Worm (Caenorhabditis elegans) whole organism, L1 larva: ENCODE measurements around the gene scl-2.

Source experiments
- C04F5.9 ChIP-seq: sonication (generic microtip); optimal IDR thresholded peaks from 2 replicates; lab custom pipeline; 2016; ENCODE audit warnings: missing genetic modification characterization, missing compliant biosample characterization
- C16A3.4 ChIP-seq: fragments of 150-350 bp; optimal IDR thresholded peaks from 2 replicates; lab custom pipeline; 2014; ENCODE audit warnings: missing biosample characterization, missing genetic modification characterization
- C34B4.2 ChIP-seq: sonication (generic microtip); optimal IDR thresholded peaks from 2 replicates; lab custom pipeline; 2017; ENCODE audit warnings: mild to moderate bottlenecking, missing genetic modification characterization, missing compliant biosample characterization
- F16B12.6 ChIP-seq: fragments of 150-350 bp; optimal IDR thresholded peaks from 2 replicates; lab custom pipeline; 2014; ENCODE audit warnings: missing biosample characterization, missing genetic modification characterization
- Y116A8C.19 ChIP-seq: sonication (generic microtip); optimal IDR thresholded peaks from 2 replicates; lab custom pipeline; 2016; ENCODE audit warnings: missing compliant biosample characterization, missing genetic modification characterization, borderline replicate concordance
- aha-1 ChIP-seq: fragments of 150-350 bp; optimal IDR thresholded peaks from 2 replicates; lab custom pipeline; 2014; ENCODE audit warnings: missing biosample characterization, missing genetic modification characterization
- aly-2 ChIP-seq: fragments of 150-350 bp; optimal IDR thresholded peaks from 2 replicates; lab custom pipeline; 2014; ENCODE audit warnings: missing biosample characterization, missing genetic modification characterization
- ama-1 ChIP-seq: fragments of 150-350 bp; optimal IDR thresholded peaks from 2 replicates; lab custom pipeline; 2014
- ceh-63 ChIP-seq: fragments of 200-800 bp; sonication (Bioruptor generic); optimal IDR thresholded peaks from 2 replicates; lab custom pipeline; 2018; ENCODE audit warnings: mild to moderate bottlenecking, missing genetic modification characterization, missing compliant biosample characterization
- ceh-88 ChIP-seq: fragments of 200-800 bp; sonication (Bioruptor generic); IDR thresholded peaks from 2 replicates; pipeline ENCODE4 v1.3.6; 2022; ENCODE audit warnings: missing genetic modification characterization, missing compliant biosample characterization
- ceh-90 ChIP-seq: sonication (generic microtip); optimal IDR thresholded peaks from 2 replicates; lab custom pipeline; 2016; ENCODE audit warnings: missing genetic modification characterization, missing compliant biosample characterization
- dpl-1 ChIP-seq, 3 experiments: fragments of 150-350 bp in 2 of 3; sonication (generic microtip) in 1 of 3; optimal IDR thresholded peaks; 2 replicates each; lab custom pipeline; 2014 to 2017; ENCODE audit warnings: missing biosample characterization in 3 of 3, missing genetic modification characterization in 3 of 3, missing genetic modification reagents in 3 of 3
- dsc-1 ChIP-seq: sonication (generic microtip); optimal IDR thresholded peaks from 2 replicates; lab custom pipeline; 2016; ENCODE audit warnings: mild to moderate bottlenecking, missing genetic modification characterization, missing compliant biosample characterization
- egl-13 ChIP-seq: sonication (generic microtip); optimal IDR thresholded peaks from 2 replicates; lab custom pipeline; 2016; ENCODE audit warnings: missing genotype, missing genetic modification reagents, missing genetic modification characterization, missing compliant biosample characterization
- elt-2 ChIP-seq: sonication (generic microtip); optimal IDR thresholded peaks from 2 replicates; lab custom pipeline; 2016; ENCODE audit warnings: missing genetic modification characterization, mild to moderate bottlenecking, inconsistent platforms, missing compliant biosample characterization, missing genetic modification reagents
- elt-3 ChIP-seq, 6 experiments: fragments of 150-350 bp in 1 of 6; sonication (generic microtip); optimal IDR thresholded peaks; 2 replicates each; lab custom pipeline; 2017 to 2018; ENCODE audit warnings: missing biosample characterization in 6 of 6, missing genetic modification characterization in 6 of 6, inconsistent platforms in 1 of 6
- ets-5 ChIP-seq: fragments of 200-800 bp; sonication (Bioruptor generic); IDR thresholded peaks from 2 replicates; pipeline ENCODE4 v1.3.6; 2022; ENCODE audit warnings: missing genetic modification characterization, missing compliant biosample characterization
- fkh-4 ChIP-seq: sonication (generic microtip); optimal IDR thresholded peaks from 2 replicates; lab custom pipeline; 2016; ENCODE audit warnings: missing compliant biosample characterization, missing genetic modification characterization, borderline replicate concordance
- grh-1 ChIP-seq: fragments of 200-800 bp; sonication (Bioruptor generic); IDR thresholded peaks from 2 replicates; pipeline ENCODE4 v1.3.6; 2022; ENCODE audit warnings: missing genetic modification reagents, missing genetic modification characterization, missing compliant biosample characterization
- hlh-17 ChIP-seq: fragments of 200-800 bp; sonication (Bioruptor generic); optimal IDR thresholded peaks from 2 replicates; lab custom pipeline; 2018; ENCODE audit warnings: missing genetic modification characterization, mild to moderate bottlenecking, missing compliant biosample characterization, moderate library complexity, borderline replicate concordance
- hlh-4 ChIP-seq: sonication (generic microtip); optimal IDR thresholded peaks from 2 replicates; lab custom pipeline; 2016; ENCODE audit warnings: mild to moderate bottlenecking, missing genetic modification characterization, missing compliant biosample characterization
- hpl-2 ChIP-seq: fragments of 150-350 bp; optimal IDR thresholded peaks from 2 replicates; lab custom pipeline; 2014; ENCODE audit warnings: missing biosample characterization, missing genetic modification reagents, missing genetic modification characterization
- irx-1 ChIP-seq: sonication (generic microtip); optimal IDR thresholded peaks from 2 replicates; lab custom pipeline; 2016; ENCODE audit warnings: missing genetic modification characterization, missing compliant biosample characterization
- isw-1 ChIP-seq: fragments of 200-800 bp; sonication (Bioruptor generic); IDR thresholded peaks from 2 replicates; pipeline ENCODE4 v1.3.6; 2022; ENCODE audit warnings: missing genetic modification characterization, missing compliant biosample characterization
- jun-1 ChIP-seq: fragments of 150-350 bp; optimal IDR thresholded peaks from 2 replicates; lab custom pipeline; 2014; ENCODE audit warnings: missing biosample characterization, missing genetic modification reagents, missing genetic modification characterization
- lin-15B ChIP-seq: fragments of 150-350 bp; sonication (generic microtip); optimal IDR thresholded peaks from 3 replicates; lab custom pipeline; 2014; ENCODE audit warnings: missing biosample characterization, missing genetic modification characterization
- lin-35 ChIP-seq, 2 experiments: fragments of 150-350 bp; optimal IDR thresholded peaks; 2 replicates each; lab custom pipeline; 2014; ENCODE audit warnings: missing biosample characterization in 2 of 2, missing genetic modification characterization in 2 of 2, missing genetic modification reagents in 2 of 2
- lin-39 ChIP-seq: fragments of 150-350 bp; optimal IDR thresholded peaks from 2 replicates; lab custom pipeline; 2014; ENCODE audit warnings: missing biosample characterization, missing genetic modification reagents, missing genetic modification characterization
- lsy-2 ChIP-seq, 2 experiments: fragments of 150-350 bp; optimal IDR thresholded peaks; 2 replicates each; lab custom pipeline; 2014; ENCODE audit warnings: missing biosample characterization in 2 of 2, missing genetic modification characterization in 2 of 2
- mab-9 ChIP-seq: fragments of 200-800 bp; sonication (Bioruptor generic); IDR thresholded peaks from 2 replicates; pipeline ENCODE4 v1.3.6; 2022; ENCODE audit warnings: missing genetic modification reagents, missing genetic modification characterization, missing compliant biosample characterization
- mef-2 ChIP-seq: fragments of 150-350 bp; optimal IDR thresholded peaks from 2 replicates; lab custom pipeline; 2014; ENCODE audit warnings: missing biosample characterization, missing genetic modification characterization
- mep-1 ChIP-seq: fragments of 150-350 bp; optimal IDR thresholded peaks from 2 replicates; lab custom pipeline; 2014; ENCODE audit warnings: missing biosample characterization, missing genetic modification characterization
- nhr-11 ChIP-seq: fragments of 150-350 bp; optimal IDR thresholded peaks from 2 replicates; lab custom pipeline; 2014; ENCODE audit warnings: missing biosample characterization, missing genetic modification characterization
- nhr-12 ChIP-seq: sonication (generic microtip); optimal IDR thresholded peaks from 2 replicates; lab custom pipeline; 2017; ENCODE audit warnings: missing biosample characterization, missing genetic modification characterization
- nhr-19 ChIP-seq: fragments of 200-800 bp; sonication (Bioruptor generic); conservative IDR thresholded peaks from 2 replicates; pipeline ENCODE4 v1.3.6; 2022; ENCODE audit warnings: missing genetic modification characterization, missing compliant biosample characterization
- nhr-20 ChIP-seq: sonication (generic microtip); optimal IDR thresholded peaks from 2 replicates; lab custom pipeline; 2016; ENCODE audit warnings: mild to moderate bottlenecking, missing genetic modification characterization, missing compliant biosample characterization
- nhr-47 ChIP-seq: sonication (generic microtip); optimal IDR thresholded peaks from 2 replicates; lab custom pipeline; 2016; ENCODE audit warnings: mild to moderate bottlenecking, missing genetic modification characterization, moderate library complexity, missing compliant biosample characterization
- nhr-77 ChIP-seq: fragments of 150-350 bp; optimal IDR thresholded peaks from 2 replicates; lab custom pipeline; 2014; ENCODE audit warnings: missing biosample characterization, missing genetic modification characterization
- nhr-84 ChIP-seq: sonication (generic microtip); optimal IDR thresholded peaks from 2 replicates; lab custom pipeline; 2017; ENCODE audit warnings: missing biosample characterization, missing genetic modification characterization
- nhr-85 ChIP-seq: sonication (generic microtip); peaks from one replicate; lab custom pipeline; 2016; ENCODE audit warnings: missing genetic modification characterization, inconsistent platforms, missing compliant biosample characterization
- nhr-90 ChIP-seq: sonication (generic microtip); optimal IDR thresholded peaks from 2 replicates; lab custom pipeline; 2016; ENCODE audit warnings: mild to moderate bottlenecking, missing genetic modification characterization, missing compliant biosample characterization; ENCODE audit not compliant: poor library complexity
- pag-3 ChIP-seq: sonication (generic microtip); optimal IDR thresholded peaks from 2 replicates; lab custom pipeline; 2017; ENCODE audit warnings: missing genetic modification characterization, mild to moderate bottlenecking, missing compliant biosample characterization, antibody characterized with exemption, borderline replicate concordance; ENCODE audit not compliant: insufficient read depth
- pax-3 ChIP-seq: fragments of 200-800 bp; sonication (Bioruptor generic); optimal IDR thresholded peaks from 2 replicates; lab custom pipeline; 2018; ENCODE audit warnings: mild to moderate bottlenecking, missing genetic modification characterization, moderate library complexity, missing compliant biosample characterization
- rnt-1 ChIP-seq: sonication (generic microtip); optimal IDR thresholded peaks from 2 replicates; lab custom pipeline; 2016; ENCODE audit warnings: mild to moderate bottlenecking, missing genetic modification characterization, moderate library complexity, missing compliant biosample characterization
- snpc-4 ChIP-seq: fragments of 150-350 bp; optimal IDR thresholded peaks from 2 replicates; lab custom pipeline; 2014; ENCODE audit warnings: missing biosample characterization, missing genetic modification characterization
- snu-23 ChIP-seq: sonication (generic microtip); optimal IDR thresholded peaks from 2 replicates; lab custom pipeline; 2016; ENCODE audit warnings: missing genetic modification characterization, missing compliant biosample characterization
- sup-37 ChIP-seq: fragments of 200-800 bp; sonication (Bioruptor generic); optimal IDR thresholded peaks from 2 replicates; lab custom pipeline; 2018; ENCODE audit warnings: mild to moderate bottlenecking, missing genetic modification characterization, missing compliant biosample characterization
- tlp-1 ChIP-seq: fragments of 150-350 bp; optimal IDR thresholded peaks from 2 replicates; lab custom pipeline; 2014; ENCODE audit warnings: missing biosample characterization, missing genetic modification characterization
- unc-30 ChIP-seq: sonication (generic microtip); optimal IDR thresholded peaks from 2 replicates; lab custom pipeline; 2017; ENCODE audit warnings: missing biosample characterization, missing genetic modification characterization
- unc-86 ChIP-seq: sonication (generic microtip); optimal IDR thresholded peaks from 2 replicates; lab custom pipeline; 2016; ENCODE audit warnings: missing genetic modification characterization, missing compliant biosample characterization
- vab-15 ChIP-seq: sonication (generic microtip); optimal IDR thresholded peaks from 2 replicates; lab custom pipeline; 2017; ENCODE audit warnings: missing genotype, mild to moderate bottlenecking, missing genetic modification characterization, missing compliant biosample characterization
- xbp-1 ChIP-seq: sonication (generic microtip); optimal IDR thresholded peaks from 2 replicates; lab custom pipeline; 2016; ENCODE audit warnings: missing genetic modification characterization, missing compliant biosample characterization
- zip-4 ChIP-seq: fragments of 200-800 bp; sonication (Bioruptor generic); optimal IDR thresholded peaks from 2 replicates; lab custom pipeline; 2018; ENCODE audit warnings: mild to moderate bottlenecking, missing genetic modification characterization, moderate library complexity, missing compliant biosample characterization
- ztf-4 ChIP-seq: fragments of 150-350 bp; optimal IDR thresholded peaks from 2 replicates; lab custom pipeline; 2014; ENCODE audit warnings: missing biosample characterization, missing genetic modification characterization

scl-2 gene

DNA sequence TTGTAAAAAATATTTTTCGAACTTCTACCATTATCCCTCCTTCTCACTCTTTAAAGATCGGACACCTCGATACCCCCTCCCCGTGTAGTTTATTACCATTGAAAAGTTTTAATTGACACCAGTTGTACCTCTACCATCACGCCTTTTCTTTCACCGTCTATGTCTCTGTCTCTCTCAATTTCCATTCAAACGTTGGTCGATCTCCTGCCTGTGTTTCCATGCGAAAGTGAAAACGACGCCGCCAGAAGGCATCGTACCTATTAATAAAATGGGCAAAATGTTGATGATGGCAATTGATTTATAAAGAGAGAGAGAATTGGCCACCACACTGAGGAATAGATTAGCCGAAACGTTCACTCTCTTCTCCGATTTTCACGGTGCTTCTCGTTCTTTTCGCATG lies 44.3 kb upstream of the scl-2 start (continued):
- TF ChIP-seq grh-1 (no peak), hlh-4 (no peak), ceh-63 (GFP tag; lab: Kevin White, UChicago) (no peak), mab-9 (GFP tag; lab: Robert Waterston, UW) (no peak), lsy-2 (tag; optimal IDR thresholded peaks at IDR 0.05; lab: Kevin White, UChicago) (peak in 1 of 2 experiments; percentile 10), elt-3 (tag; optimal IDR thresholded peaks at IDR 0.05; lab: Kevin White, UChicago) (peak in 1 of 6 experiments; percentile 65), ztf-4 (tag; lab: Kevin White, UChicago) (no peak), unc-86 (tag; lab: Kevin White, UChicago) (no peak), dpl-1 (GFP tag; optimal IDR thresholded peaks at IDR 0.05; lab: Kevin White, UChicago) (no peak), egl-13 (tag; lab: Kevin White, UChicago) (no peak), hpl-2 (no peak), F16B12.6 (no peak), ceh-88 (GFP tag; lab: Robert Waterston, UW) (no peak), ama-1 (no peak), mep-1 (peak; percentile 22), aly-2 (no peak), nhr-11 (tag; lab: Kevin White, UChicago) (no peak), irx-1 (tag; lab: Kevin White, UChicago) (no peak), tlp-1 (tag; lab: Kevin White, UChicago) (no peak), lin-35 (GFP tag; optimal IDR thresholded peaks at IDR 0.05; lab: Kevin White, UChicago) (peak in 1 of 2 experiments; percentile 14), nhr-84 (tag; lab: Kevin White, UChicago) (no peak), C16A3.4 (tag; lab: Kevin White, UChicago) (no peak), vab-15 (tag; lab: Kevin White, UChicago) (no peak), C34B4.2 (tag; lab: Kevin White, UChicago) (no peak), ets-5 (GFP tag; lab: Robert Waterston, UW) (no peak), jun-1 (tag; lab: Kevin White, UChicago) (no peak), nhr-20 (tag; lab: Kevin White, UChicago) (peak; percentile 17), zip-4 (GFP tag; lab: Kevin White, UChicago) (no peak), nhr-90 (tag; lab: Kevin White, UChicago) (no peak), aha-1 (no peak), fkh-4 (tag; lab: Kevin White, UChicago) (no peak), Y116A8C.19 (no peak), pax-3 (tag; lab: Kevin White, UChicago) (no peak), dsc-1 (tag; lab: Kevin White, UChicago) (no peak), lin-39 (tag; lab: Kevin White, UChicago) (no peak), nhr-19 (GFP tag; lab: Robert Waterston, UW) (no peak), snu-23 (GFP tag; lab: Kevin White, UChicago) (peak; percentile 36), elt-2 (no peak), ceh-90 (tag; lab: Kevin White, UChicago) (no peak), nhr-12 (no peak), nhr-85 (tag; lab: Kevin White, UChicago) (peak; percentile 75), unc-30 (tag; lab: Kevin White, UChicago) (no peak), snpc-4 (tag; lab: Kevin White, UChicago) (no peak), sup-37 (GFP tag; lab: Kevin White, UChicago) (no peak), hlh-17 (no peak), mef-2 (no peak), pag-3 (tag; lab: Kevin White, UChicago) (no peak), rnt-1 (tag; lab: Kevin White, UChicago) (peak; percentile 17), nhr-77 (tag; lab: Kevin White, UChicago) (no peak), lin-15B (tag; lab: Kevin White, UChicago) (no peak), nhr-47 (tag; lab: Kevin White, UChicago) (no peak), C04F5.9 (no peak), xbp-1 (no peak), isw-1 (no peak)
